Fruit fly (Drosophila melanogaster): Measurements from ENCODE around the gene yellow-f2.

DNA sequence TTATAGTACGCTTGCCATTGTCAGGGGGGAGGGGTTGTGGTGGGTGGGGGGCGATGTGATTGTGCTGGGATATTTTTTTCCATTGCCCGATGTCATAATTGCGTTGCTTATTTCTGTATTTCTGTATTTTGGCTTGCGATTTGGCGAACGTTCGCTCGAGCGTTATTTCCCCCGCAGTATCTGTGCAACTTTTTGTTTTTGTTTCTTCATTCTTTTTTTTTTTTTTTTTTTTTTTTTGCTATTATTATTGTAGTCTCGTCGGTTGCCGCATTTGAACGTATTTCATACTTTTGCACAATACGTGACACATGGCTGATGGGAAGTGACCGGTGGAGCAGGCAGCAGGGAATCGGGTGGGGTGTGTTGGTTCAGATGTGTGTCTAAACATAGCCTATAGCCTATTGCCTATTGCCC, 22.7 kb upstream of the yellow-f2 start:
- no peak for TF ChIP-seq psq (optimal IDR thresholded peaks at IDR 0.05)
- TF ChIP-seq Dll (optimal IDR thresholded peaks at IDR 0.05), result no peak
- TF ChIP-seq pan (optimal IDR thresholded peaks at IDR 0.05), result no peak
- TF ChIP-seq EcR (GFP tag; optimal IDR thresholded peaks at IDR 0.05), result no peak
